Worm (Caenorhabditis elegans) whole organism, L1 larva: Measurements from ENCODE around the gene ugt-7.

Experiments used
- C04F5.9 ChIP-seq: sonication (generic microtip); optimal IDR thresholded peaks from 2 replicates; lab custom pipeline; 2016; ENCODE audit warnings: missing genetic modification characterization, missing compliant biosample characterization
- C16A3.4 ChIP-seq: fragments of 150-350 bp; optimal IDR thresholded peaks from 2 replicates; lab custom pipeline; 2014; ENCODE audit warnings: missing biosample characterization, missing genetic modification characterization
- Y116A8C.19 ChIP-seq: sonication (generic microtip); optimal IDR thresholded peaks from 2 replicates; lab custom pipeline; 2016; ENCODE audit warnings: missing compliant biosample characterization, missing genetic modification characterization, borderline replicate concordance
- ama-1 ChIP-seq: fragments of 150-350 bp; optimal IDR thresholded peaks from 2 replicates; lab custom pipeline; 2014
- blmp-1 ChIP-seq: fragments of 150-350 bp; optimal IDR thresholded peaks from 2 replicates; lab custom pipeline; 2014; ENCODE audit warnings: missing biosample characterization, missing genetic modification characterization
- ceh-63 ChIP-seq: fragments of 200-800 bp; sonication (Bioruptor generic); optimal IDR thresholded peaks from 2 replicates; lab custom pipeline; 2018; ENCODE audit warnings: mild to moderate bottlenecking, missing genetic modification characterization, missing compliant biosample characterization
- ceh-8 ChIP-seq: fragments of 200-800 bp; sonication (Bioruptor generic); optimal IDR thresholded peaks from 2 replicates; lab custom pipeline; 2018; ENCODE audit warnings: mild to moderate bottlenecking, missing genetic modification characterization, moderate library complexity, missing compliant biosample characterization
- ceh-88 ChIP-seq: fragments of 200-800 bp; sonication (Bioruptor generic); IDR thresholded peaks from 2 replicates; pipeline ENCODE4 v1.3.6; 2022; ENCODE audit warnings: missing genetic modification characterization, missing compliant biosample characterization
- ceh-90 ChIP-seq: sonication (generic microtip); optimal IDR thresholded peaks from 2 replicates; lab custom pipeline; 2016; ENCODE audit warnings: missing genetic modification characterization, missing compliant biosample characterization
- dpl-1 ChIP-seq, 3 experiments: fragments of 150-350 bp in 2 of 3; sonication (generic microtip) in 1 of 3; optimal IDR thresholded peaks; 2 replicates each; lab custom pipeline; 2014 to 2017; ENCODE audit warnings: missing biosample characterization in 3 of 3, missing genetic modification characterization in 3 of 3, missing genetic modification reagents in 3 of 3
- efl-1 ChIP-seq, 4 experiments: fragments of 150-350 bp; optimal IDR thresholded peaks in 3 of 4; peaks in 1 of 4; 1 replicate in 1 of 4; 2 replicates in 3 of 4; lab custom pipeline; 2014; ENCODE audit warnings: missing biosample characterization in 2 of 4, missing genetic modification characterization in 2 of 4, missing genetic modification reagents in 2 of 4
- fkh-10 ChIP-seq: sonication (generic microtip); optimal IDR thresholded peaks from 2 replicates; lab custom pipeline; 2017; ENCODE audit warnings: missing biosample characterization, missing genetic modification reagents, missing genetic modification characterization
- fkh-4 ChIP-seq: sonication (generic microtip); optimal IDR thresholded peaks from 2 replicates; lab custom pipeline; 2016; ENCODE audit warnings: missing compliant biosample characterization, missing genetic modification characterization, borderline replicate concordance
- grh-1 ChIP-seq: fragments of 200-800 bp; sonication (Bioruptor generic); IDR thresholded peaks from 2 replicates; pipeline ENCODE4 v1.3.6; 2022; ENCODE audit warnings: missing genetic modification reagents, missing genetic modification characterization, missing compliant biosample characterization
- hlh-4 ChIP-seq: sonication (generic microtip); optimal IDR thresholded peaks from 2 replicates; lab custom pipeline; 2016; ENCODE audit warnings: mild to moderate bottlenecking, missing genetic modification characterization, missing compliant biosample characterization
- isw-1 ChIP-seq: fragments of 200-800 bp; sonication (Bioruptor generic); IDR thresholded peaks from 2 replicates; pipeline ENCODE4 v1.3.6; 2022; ENCODE audit warnings: missing genetic modification characterization, missing compliant biosample characterization
- lin-13 ChIP-seq: fragments of 150-350 bp; optimal IDR thresholded peaks from 2 replicates; lab custom pipeline; 2014; ENCODE audit warnings: missing biosample characterization, missing genetic modification reagents, missing genetic modification characterization
- lin-14 ChIP-seq: fragments of 200-800 bp; sonication (Bioruptor generic); optimal IDR thresholded peaks from 2 replicates; lab custom pipeline; 2018; ENCODE audit warnings: mild to moderate bottlenecking, missing genetic modification characterization, moderate library complexity, missing compliant biosample characterization
- lin-35 ChIP-seq, 2 experiments: fragments of 150-350 bp; optimal IDR thresholded peaks; 2 replicates each; lab custom pipeline; 2014; ENCODE audit warnings: missing biosample characterization in 2 of 2, missing genetic modification characterization in 2 of 2, missing genetic modification reagents in 2 of 2
- lin-39 ChIP-seq: fragments of 150-350 bp; optimal IDR thresholded peaks from 2 replicates; lab custom pipeline; 2014; ENCODE audit warnings: missing biosample characterization, missing genetic modification reagents, missing genetic modification characterization
- mab-9 ChIP-seq: fragments of 200-800 bp; sonication (Bioruptor generic); IDR thresholded peaks from 2 replicates; pipeline ENCODE4 v1.3.6; 2022; ENCODE audit warnings: missing genetic modification reagents, missing genetic modification characterization, missing compliant biosample characterization
- nhr-11 ChIP-seq: fragments of 150-350 bp; optimal IDR thresholded peaks from 2 replicates; lab custom pipeline; 2014; ENCODE audit warnings: missing biosample characterization, missing genetic modification characterization
- nhr-19 ChIP-seq: fragments of 200-800 bp; sonication (Bioruptor generic); conservative IDR thresholded peaks from 2 replicates; pipeline ENCODE4 v1.3.6; 2022; ENCODE audit warnings: missing genetic modification characterization, missing compliant biosample characterization
- nhr-20 ChIP-seq: sonication (generic microtip); optimal IDR thresholded peaks from 2 replicates; lab custom pipeline; 2016; ENCODE audit warnings: mild to moderate bottlenecking, missing genetic modification characterization, missing compliant biosample characterization
- nhr-47 ChIP-seq: sonication (generic microtip); optimal IDR thresholded peaks from 2 replicates; lab custom pipeline; 2016; ENCODE audit warnings: mild to moderate bottlenecking, missing genetic modification characterization, moderate library complexity, missing compliant biosample characterization
- nhr-71 ChIP-seq: sonication (generic microtip); optimal IDR thresholded peaks from 2 replicates; lab custom pipeline; 2016; ENCODE audit warnings: mild to moderate bottlenecking, missing genetic modification characterization, moderate library complexity, missing compliant biosample characterization
- nhr-85 ChIP-seq: sonication (generic microtip); peaks from one replicate; lab custom pipeline; 2016; ENCODE audit warnings: missing genetic modification characterization, inconsistent platforms, missing compliant biosample characterization
- pax-3 ChIP-seq: fragments of 200-800 bp; sonication (Bioruptor generic); optimal IDR thresholded peaks from 2 replicates; lab custom pipeline; 2018; ENCODE audit warnings: mild to moderate bottlenecking, missing genetic modification characterization, moderate library complexity, missing compliant biosample characterization
- rnt-1 ChIP-seq: sonication (generic microtip); optimal IDR thresholded peaks from 2 replicates; lab custom pipeline; 2016; ENCODE audit warnings: mild to moderate bottlenecking, missing genetic modification characterization, moderate library complexity, missing compliant biosample characterization
- sox-4 ChIP-seq: sonication (generic microtip); optimal IDR thresholded peaks from 2 replicates; lab custom pipeline; 2016; ENCODE audit warnings: missing genetic modification characterization, missing compliant biosample characterization
- sup-37 ChIP-seq: fragments of 200-800 bp; sonication (Bioruptor generic); optimal IDR thresholded peaks from 2 replicates; lab custom pipeline; 2018; ENCODE audit warnings: mild to moderate bottlenecking, missing genetic modification characterization, missing compliant biosample characterization
- tbx-2 ChIP-seq: sonication (generic microtip); optimal IDR thresholded peaks from 2 replicates; lab custom pipeline; 2016; ENCODE audit warnings: missing genetic modification characterization, missing compliant biosample characterization
- tlp-1 ChIP-seq: fragments of 150-350 bp; optimal IDR thresholded peaks from 2 replicates; lab custom pipeline; 2014; ENCODE audit warnings: missing biosample characterization, missing genetic modification characterization
- unc-130 ChIP-seq: fragments of 150-350 bp; optimal IDR thresholded peaks from 2 replicates; lab custom pipeline; 2017; ENCODE audit warnings: missing biosample characterization, missing genetic modification characterization, inconsistent platforms
- unc-30 ChIP-seq: sonication (generic microtip); optimal IDR thresholded peaks from 2 replicates; lab custom pipeline; 2017; ENCODE audit warnings: missing biosample characterization, missing genetic modification characterization
- unc-62 ChIP-seq: fragments of 150-350 bp; optimal IDR thresholded peaks from 2 replicates; lab custom pipeline; 2014; ENCODE audit warnings: missing biosample characterization, missing genetic modification reagents, missing genetic modification characterization
- unc-86 ChIP-seq: sonication (generic microtip); optimal IDR thresholded peaks from 2 replicates; lab custom pipeline; 2016; ENCODE audit warnings: missing genetic modification characterization, missing compliant biosample characterization
- unc-98 ChIP-seq: fragments of 200-800 bp; sonication (Bioruptor generic); IDR thresholded peaks from 2 replicates; pipeline ENCODE4 v1.3.6; 2022; ENCODE audit warnings: missing genetic modification characterization, missing compliant biosample characterization
- xbp-1 ChIP-seq: sonication (generic microtip); optimal IDR thresholded peaks from 2 replicates; lab custom pipeline; 2016; ENCODE audit warnings: missing genetic modification characterization, missing compliant biosample characterization
- zag-1 ChIP-seq: fragments of 150-350 bp; optimal IDR thresholded peaks from 2 replicates; lab custom pipeline; 2014; ENCODE audit warnings: missing biosample characterization, missing genetic modification characterization

ugt-7 gene

ce11 chrV:5049333-5049942 lies 49.1 kb upstream of the ugt-7 start, which contains the start of the genes pqn-51 and K11D12.14 (continued):
- TF ChIP-seq pax-3 (tag; lab: Kevin White, UChicago) (peak; percentile 91), fkh-10 (GFP tag; lab: Kevin White, UChicago) (peak; percentile 90), ceh-88 (GFP tag; lab: Robert Waterston, UW) (peak; percentile 93), unc-98 (GFP tag; lab: Robert Waterston, UW) (peak; percentile 84), rnt-1 (peak; percentile 66), fkh-4 (tag; lab: Kevin White, UChicago) (peak; percentile 60), sox-4 (tag; lab: Kevin White, UChicago) (peak; percentile 85), tbx-2 (tag; lab: Kevin White, UChicago) (peak; percentile 98), nhr-85 (tag; lab: Kevin White, UChicago) (peak; percentile 98), Y116A8C.19 (tag; lab: Kevin White, UChicago) (no peak), sup-37 (peak; percentile 87), grh-1 (peak; percentile 97), ceh-8 (GFP tag; lab: Kevin White, UChicago) (peak; percentile 88), nhr-11 (tag; lab: Kevin White, UChicago) (peak; percentile 87), unc-62 (GFP tag; lab: Kevin White, UChicago) (no peak), dpl-1 (GFP tag; optimal IDR thresholded peaks at IDR 0.05; lab: Kevin White, UChicago) (peak; percentile 94 to 95 (median 94)), lin-39 (tag; lab: Kevin White, UChicago) (peak; percentile 82), zag-1 (tag; lab: Kevin White, UChicago) (no peak), unc-86 (tag; lab: Kevin White, UChicago) (peak; percentile 92), hlh-4 (peak; percentile 46), lin-13 (GFP tag; lab: Kevin White, UChicago) (peak; percentile 91), ama-1 (peak; percentile 95), lin-35 (GFP tag; optimal IDR thresholded peaks at IDR 0.05; lab: Kevin White, UChicago) (peak; percentile 95 to 96), blmp-1 (tag; lab: Kevin White, UChicago) (peak; percentile 99), unc-130 (peak; percentile 69), C16A3.4 (peak; percentile 91), nhr-20 (tag; lab: Kevin White, UChicago) (peak; percentile 98), nhr-19 (GFP tag; lab: Robert Waterston, UW) (peak; percentile 98), tlp-1 (tag; lab: Kevin White, UChicago) (no peak), xbp-1 (tag; lab: Kevin White, UChicago) (peak; percentile 99), unc-30 (tag; lab: Kevin White, UChicago) (no peak), lin-14 (peak; percentile 98), ceh-63 (peak; percentile 69), ceh-90 (tag; lab: Kevin White, UChicago) (no peak), C04F5.9 (tag; lab: Kevin White, UChicago) (peak; percentile 78), nhr-47 (tag; lab: Kevin White, UChicago) (peak; percentile 98)

- peak; percentile 90 for TF ChIP-seq mab-9 (GFP tag; lab: Robert Waterston, UW)
- peak; percentile 68 for TF ChIP-seq ceh-88 (GFP tag; lab: Robert Waterston, UW)
- TF ChIP-seq rnt-1, result peak; percentile 59
- peak; percentile 45 for TF ChIP-seq nhr-71
- peak; percentile 93 for TF ChIP-seq nhr-19 (GFP tag; lab: Robert Waterston, UW)
- TF ChIP-seq efl-1 (optimal IDR thresholded peaks at IDR 0.05; lab: Kevin White, UChicago), result peak in 1 of 2 experiments; percentile 4
- TF ChIP-seq efl-1 (GFP tag; optimal IDR thresholded peaks at IDR 0.05 in 1 of 2; lab: Kevin White, UChicago), result peak in 1 of 2 experiments; percentile 53
- TF ChIP-seq nhr-47 (tag; lab: Kevin White, UChicago), result peak; percentile 48
- peak; percentile 10 for TF ChIP-seq tbx-2 (tag; lab: Kevin White, UChicago)
- peak; percentile 80 for TF ChIP-seq isw-1 (GFP tag; lab: Robert Waterston, UW)
- peak; percentile 93 for TF ChIP-seq grh-1
- TF ChIP-seq unc-98 (GFP tag; lab: Robert Waterston, UW), result peak; percentile 75
Observed at ce11 chrV:5047230-5047629, 46.9 kb upstream of the ugt-7 start.
